Worm (Caenorhabditis elegans) whole organism, mixed stage, embryonic: Measurements from ENCODE around the gene cri-2.
A peak's percentile ranks its signal among the peaks of the same experiment; 100 is the strongest.

ENCODE experiments used
- M03D4.4 ChIP-seq: sonication (generic microtip); optimal IDR thresholded peaks from 2 replicates; lab custom pipeline; 2017; ENCODE audit warnings: mild to moderate bottlenecking, missing genetic modification characterization, missing compliant biosample characterization
- ceh-83 ChIP-seq: fragments of 200-800 bp; sonication (Bioruptor generic); optimal IDR thresholded peaks from 2 replicates; lab custom pipeline; 2018; ENCODE audit warnings: mild to moderate bottlenecking, missing genetic modification characterization, missing compliant biosample characterization
- ces-1 ChIP-seq: fragments of 150-350 bp; optimal IDR thresholded peaks from 2 replicates; lab custom pipeline; 2014; ENCODE audit warnings: missing biosample characterization, missing genetic modification reagents, missing genetic modification characterization
- flh-1 ChIP-seq: fragments of 200-800 bp; sonication (Bioruptor generic); optimal IDR thresholded peaks from 2 replicates; lab custom pipeline; 2018; ENCODE audit warnings: mild to moderate bottlenecking, missing genetic modification characterization, moderate library complexity, missing compliant biosample characterization
- ham-2 ChIP-seq: fragments of 200-800 bp; sonication (Bioruptor generic); optimal IDR thresholded peaks from 2 replicates; lab custom pipeline; 2018; ENCODE audit warnings: mild to moderate bottlenecking, missing genetic modification characterization, missing compliant biosample characterization
- mab-5 ChIP-seq: fragments of 150-350 bp; optimal IDR thresholded peaks from 2 replicates; lab custom pipeline; 2014; ENCODE audit warnings: missing biosample characterization, missing genetic modification characterization
- mls-2 ChIP-seq: sonication (generic microtip); optimal IDR thresholded peaks from 2 replicates; lab custom pipeline; 2016; ENCODE audit warnings: mild to moderate bottlenecking, missing genetic modification characterization, moderate library complexity, missing compliant biosample characterization
- nhr-237 ChIP-seq: fragments of 150-350 bp; optimal IDR thresholded peaks from 2 replicates; lab custom pipeline; 2014; ENCODE audit warnings: missing biosample characterization, missing genetic modification characterization
- nhr-76 ChIP-seq: sonication (generic microtip); optimal IDR thresholded peaks from 2 replicates; lab custom pipeline; 2017; ENCODE audit warnings: missing biosample characterization, missing genetic modification characterization
- snpc-4 ChIP-seq: fragments of 150-350 bp; optimal IDR thresholded peaks from 2 replicates; lab custom pipeline; 2014; ENCODE audit warnings: missing biosample characterization, missing genetic modification characterization
- unc-39 ChIP-seq: fragments of 150-350 bp; optimal IDR thresholded peaks from 2 replicates; lab custom pipeline; 2014; ENCODE audit warnings: missing biosample characterization, missing genetic modification characterization
- unc-62 ChIP-seq: fragments of 150-350 bp; optimal IDR thresholded peaks from 2 replicates; lab custom pipeline; 2014; ENCODE audit warnings: missing biosample characterization, missing genetic modification reagents, missing genetic modification characterization

ce11 chrV:8217661-8218265, 16.2 kb downstream of the cri-2 start, which contains the start of gene K07C11.8:
- TF ChIP-seq unc-62 (GFP tag; lab: Kevin White, UChicago) (no peak), ceh-83 (GFP tag; lab: Kevin White, UChicago) (no peak), mab-5 (tag; lab: Kevin White, UChicago) (no peak), snpc-4 (tag; lab: Kevin White, UChicago) (no peak), ham-2 (GFP tag; lab: Kevin White, UChicago) (no peak), flh-1 (GFP tag; lab: Kevin White, UChicago) (no peak), nhr-237 (tag; lab: Kevin White, UChicago) (no peak), unc-39 (tag; lab: Kevin White, UChicago) (no peak), ces-1 (GFP tag; lab: Kevin White, UChicago) (peak; percentile 3), M03D4.4 (tag; lab: Kevin White, UChicago) (no peak), nhr-76 (tag; lab: Kevin White, UChicago) (no peak), mls-2 (tag; lab: Kevin White, UChicago) (no peak)
